Worm (Caenorhabditis elegans): Measurements from ENCODE around the gene ZK1073.2.

ZK1073.2 gene

ce11 chrX:16124290-16124689 is 20.8 kb downstream of the ZK1073.2 start:
- TF ChIP-seq ceh-43 (GFP tag; optimal IDR thresholded peaks at IDR 0.05) (no peak), blmp-1 (tag; optimal IDR thresholded peaks at IDR 0.05) (no peak), tbx-8 (GFP tag; optimal IDR thresholded peaks at IDR 0.05) (no peak), bed-3 (GFP tag; optimal IDR thresholded peaks at IDR 0.05) (no peak), sem-2 (GFP tag; optimal IDR thresholded peaks at IDR 0.05) (no peak)

ce11 chrX:16124794-16125193 is 21.3 kb downstream of the ZK1073.2 start:
- TF ChIP-seq lin-32 (GFP tag; optimal IDR thresholded peaks at IDR 0.05) (no peak), ceh-39 (tag; optimal IDR thresholded peaks at IDR 0.05) (no peak), nhr-28 (tag; optimal IDR thresholded peaks at IDR 0.05) (no peak), bed-3 (GFP tag; optimal IDR thresholded peaks at IDR 0.05) (no peak)

DNA sequence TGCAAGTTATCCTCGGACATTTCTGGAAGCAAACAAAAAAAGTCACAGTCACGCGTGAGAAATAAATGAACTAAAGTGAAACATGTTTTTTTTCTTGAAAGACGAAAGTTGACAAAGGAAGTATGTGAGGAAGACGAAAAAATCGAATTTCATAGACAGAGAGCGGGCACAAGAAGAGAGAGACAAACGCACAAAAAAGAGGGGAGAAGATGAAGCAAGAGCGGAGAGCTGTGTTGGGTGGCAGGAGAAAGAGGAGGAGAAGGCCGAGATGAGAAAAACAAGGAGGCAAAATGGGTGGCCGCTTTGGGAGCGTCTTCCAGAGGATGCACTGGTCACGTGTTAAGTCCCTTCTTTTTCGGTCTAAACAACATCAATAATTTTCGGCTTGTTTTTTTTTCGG is 25.3 kb downstream of the ZK1073.2 start, which contains the start of gene ZK1073.1:
TSS of gene ZK1073.1 (minus strand) at position 72 of the 400 bp plus-strand sequence.
- peak; percentile 34 for TF ChIP-seq unc-120 (tag; optimal IDR thresholded peaks at IDR 0.05; ENCODE audit: poor library complexity, severe bottlenecking)
- no peak for TF ChIP-seq hlh-1 (tag; optimal IDR thresholded peaks at IDR 0.05)
- TF ChIP-seq sptf-1 (tag; optimal IDR thresholded peaks at IDR 0.05), result peak; percentile 12
- peak; percentile 64 for TF ChIP-seq ces-1 (GFP tag; optimal IDR thresholded peaks at IDR 0.05)

DNA sequence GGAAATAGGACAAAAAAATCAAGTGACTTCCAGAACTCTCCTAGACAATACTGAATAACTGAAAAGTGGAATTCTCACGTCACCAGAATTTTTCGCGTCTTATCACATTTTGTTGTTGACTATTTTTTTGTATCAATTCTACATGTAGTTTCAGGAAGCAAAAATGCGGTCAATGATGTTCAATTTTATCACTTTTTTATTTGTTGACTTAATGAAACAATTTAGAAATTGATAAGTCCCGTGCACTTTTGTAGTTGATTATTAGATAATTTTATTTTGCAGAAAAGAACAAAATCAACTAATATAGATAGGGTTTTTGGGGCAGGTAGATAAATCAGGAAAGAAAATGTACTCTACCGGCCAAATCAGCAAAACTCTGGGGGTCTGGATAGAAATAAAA is 26.7 kb downstream of the ZK1073.2 start:
- TF ChIP-seq elt-3 (tag; optimal IDR thresholded peaks at IDR 0.05) (no peak), unc-39 (tag; optimal IDR thresholded peaks at IDR 0.05) (no peak), mep-1 (tag; optimal IDR thresholded peaks at IDR 0.05) (no peak), mls-2 (tag; optimal IDR thresholded peaks at IDR 0.05) (no peak), drap-1 (GFP tag; optimal IDR thresholded peaks at IDR 0.05) (no peak), elt-1 (tag; optimal IDR thresholded peaks at IDR 0.05; ENCODE audit: borderline replicate concordance, insufficient read depth) (no peak), snpc-4 (tag; optimal IDR thresholded peaks at IDR 0.05) (no peak), M03D4.4 (tag; optimal IDR thresholded peaks at IDR 0.05) (no peak), lin-32 (GFP tag; optimal IDR thresholded peaks at IDR 0.05) (no peak), sem-2 (GFP tag; optimal IDR thresholded peaks at IDR 0.05) (no peak), ztf-11 (tag; optimal IDR thresholded peaks at IDR 0.05) (no peak), ces-1 (GFP tag; optimal IDR thresholded peaks at IDR 0.05) (no peak), flh-1 (GFP tag; optimal IDR thresholded peaks at IDR 0.05) (no peak)

ce11 chrX:16131044-16131443 is 27.5 kb downstream of the ZK1073.2 start:
- peak; percentile 0 for TF ChIP-seq pha-4 (tag; optimal IDR thresholded peaks at IDR 0.05)
- no peak for TF ChIP-seq ceh-43 (GFP tag; optimal IDR thresholded peaks at IDR 0.05)
- TF ChIP-seq M03D4.4 (tag; optimal IDR thresholded peaks at IDR 0.05), result peak; percentile 44

DNA sequence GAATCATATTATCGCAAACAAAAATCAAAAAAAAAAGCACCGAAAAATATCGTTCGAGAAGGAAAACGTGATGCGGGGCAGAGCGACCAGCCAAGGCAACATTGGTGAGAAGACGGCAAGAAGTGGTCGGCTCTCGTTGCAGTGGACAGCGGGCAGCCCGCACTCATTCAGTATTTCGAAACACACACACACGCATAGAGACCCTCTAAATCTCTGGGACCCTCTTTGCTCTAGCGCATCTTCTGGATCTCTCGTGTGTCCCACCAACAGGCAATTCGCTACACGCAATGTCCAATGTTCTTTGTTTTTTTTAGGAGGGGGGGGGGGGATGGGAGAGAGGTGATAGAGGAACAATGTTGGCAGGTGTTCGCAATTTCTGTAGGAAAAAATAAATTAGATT is 30.3 kb downstream of the ZK1073.2 start:
- TF ChIP-seq hlh-1 (tag; optimal IDR thresholded peaks at IDR 0.05) (peak; percentile 49), drap-1 (GFP tag; optimal IDR thresholded peaks at IDR 0.05) (peak; percentile 10), nhr-28 (tag; optimal IDR thresholded peaks at IDR 0.05) (no peak), mls-2 (tag; optimal IDR thresholded peaks at IDR 0.05) (peak; percentile 35), M03D4.4 (tag; optimal IDR thresholded peaks at IDR 0.05) (no peak), unc-62 (GFP tag; optimal IDR thresholded peaks at IDR 0.05) (no peak), blmp-1 (tag; optimal IDR thresholded peaks at IDR 0.05) (no peak), sptf-1 (tag; optimal IDR thresholded peaks at IDR 0.05) (peak; percentile 50)

- TF ChIP-seq M03D4.4 (tag; optimal IDR thresholded peaks at IDR 0.05) (no peak), lsy-2 (tag; optimal IDR thresholded peaks at IDR 0.05) (no peak), nhr-76 (tag; optimal IDR thresholded peaks at IDR 0.05) (no peak), mab-5 (tag; optimal IDR thresholded peaks at IDR 0.05) (no peak), mep-1 (tag; optimal IDR thresholded peaks at IDR 0.05) (no peak), bed-3 (GFP tag; optimal IDR thresholded peaks at IDR 0.05) (no peak), nhr-2 (tag; optimal IDR thresholded peaks at IDR 0.05) (no peak), ceh-43 (GFP tag; optimal IDR thresholded peaks at IDR 0.05) (no peak), zip-8 (tag; optimal IDR thresholded peaks at IDR 0.05) (no peak), drap-1 (GFP tag; optimal IDR thresholded peaks at IDR 0.05) (no peak), sptf-1 (tag; optimal IDR thresholded peaks at IDR 0.05) (no peak), nhr-237 (tag; optimal IDR thresholded peaks at IDR 0.05) (no peak), lin-13 (tag; optimal IDR thresholded peaks at IDR 0.05) (no peak), elt-3 (tag; optimal IDR thresholded peaks at IDR 0.05) (no peak), lin-32 (GFP tag; optimal IDR thresholded peaks at IDR 0.05) (no peak), elt-1 (tag; optimal IDR thresholded peaks at IDR 0.05; ENCODE audit: borderline replicate concordance, insufficient read depth) (no peak), ceh-83 (GFP tag; optimal IDR thresholded peaks at IDR 0.05) (no peak)
Observed at ce11 chrX:16140822-16141221, 37.3 kb downstream of the ZK1073.2 start.

Measured in whole organism, mixed stage, embryonic.